Worm (Caenorhabditis elegans): ENCODE measurements around the gene srh-21.

ce11 chrV:4894971-4895370 lies 31.5 kb upstream of the srh-21 start, which contains the start of gene ugt-11:
- TF ChIP-seq lin-39 (tag; optimal IDR thresholded peaks at IDR 0.05) (no peak), elt-1 (tag; optimal IDR thresholded peaks at IDR 0.05) (no peak), ama-1 (optimal IDR thresholded peaks at IDR 0.05) (no peak), aly-2 (tag; optimal IDR thresholded peaks at IDR 0.05) (no peak), fos-1 (tag; optimal IDR thresholded peaks at IDR 0.05) (no peak), nhr-12 (tag; optimal IDR thresholded peaks at IDR 0.05) (no peak)
